Worm (Caenorhabditis elegans) whole organism, L3 larva: Measurements from ENCODE around the gene ndub-8.
A peak's percentile ranks its signal among the peaks of the same experiment; 100 is the strongest.

Experiments
- R02D3.7 ChIP-seq: fragments of 150-350 bp; optimal IDR thresholded peaks from 2 replicates; lab custom pipeline; 2014; ENCODE audit warnings: missing biosample characterization, missing genetic modification characterization
- ZK546.5 ChIP-seq: sonication (generic microtip); optimal IDR thresholded peaks from 2 replicates; lab custom pipeline; 2017; ENCODE audit warnings: missing biosample characterization, missing genetic modification characterization
- aly-2 ChIP-seq: fragments of 150-350 bp; optimal IDR thresholded peaks from 2 replicates; lab custom pipeline; 2014; ENCODE audit warnings: missing biosample characterization, missing genetic modification characterization
- ama-1 ChIP-seq: fragments of 150-350 bp; optimal IDR thresholded peaks from 2 replicates; lab custom pipeline; 2018
- ceh-82 ChIP-seq: fragments of 150-350 bp; optimal IDR thresholded peaks from 2 replicates; lab custom pipeline; 2014; ENCODE audit warnings: missing biosample characterization, missing genetic modification characterization
- ceh-9 ChIP-seq: sonication (generic microtip); optimal IDR thresholded peaks from 2 replicates; lab custom pipeline; 2018; ENCODE audit warnings: missing biosample characterization, missing genetic modification characterization
- daf-12 ChIP-seq: fragments of 150-350 bp; optimal IDR thresholded peaks from 2 replicates; lab custom pipeline; 2014; ENCODE audit warnings: missing biosample characterization, missing genetic modification reagents, missing genetic modification characterization
- egl-27 ChIP-seq: sonication (generic microtip); optimal IDR thresholded peaks from 4 replicates; lab custom pipeline; 2017; ENCODE audit warnings: missing biosample characterization, missing genetic modification reagents, missing genetic modification characterization
- egl-5 ChIP-seq: fragments of 150-350 bp; optimal IDR thresholded peaks from 2 replicates; lab custom pipeline; 2017; ENCODE audit warnings: missing biosample characterization, missing genetic modification reagents, missing genetic modification characterization, inconsistent platforms
- elt-1 ChIP-seq: fragments of 150-350 bp; optimal IDR thresholded peaks from 2 replicates; lab custom pipeline; 2014; ENCODE audit warnings: missing biosample characterization, missing genetic modification characterization
- elt-2 ChIP-seq: sonication (generic microtip); optimal IDR thresholded peaks from 2 replicates; lab custom pipeline; 2016; ENCODE audit warnings: missing genetic modification reagents, mild to moderate bottlenecking, missing genetic modification characterization, missing compliant biosample characterization
- eor-1 ChIP-seq, 2 experiments: fragments of 150-350 bp; optimal IDR thresholded peaks; 2 replicates each; lab custom pipeline; 2014 to 2018; ENCODE audit warnings: missing biosample characterization in 2 of 2, missing genetic modification characterization in 2 of 2
- fkh-10 ChIP-seq: sonication (generic microtip); optimal IDR thresholded peaks from 2 replicates; lab custom pipeline; 2017; ENCODE audit warnings: missing biosample characterization, missing genetic modification reagents, missing genetic modification characterization
- fkh-2 ChIP-seq: fragments of 150-350 bp; optimal IDR thresholded peaks from 2 replicates; lab custom pipeline; 2014; ENCODE audit warnings: missing biosample characterization, missing genetic modification reagents, missing genetic modification characterization
- fos-1 ChIP-seq: fragments of 150-350 bp; optimal IDR thresholded peaks from 2 replicates; lab custom pipeline; 2014; ENCODE audit warnings: missing biosample characterization, missing genetic modification characterization
- hmg-11 ChIP-seq: sonication (generic microtip); optimal IDR thresholded peaks from 2 replicates; lab custom pipeline; 2016; ENCODE audit warnings: missing genetic modification characterization, missing compliant biosample characterization
- jun-1 ChIP-seq: fragments of 150-350 bp; optimal IDR thresholded peaks from 2 replicates; lab custom pipeline; 2014; ENCODE audit warnings: missing biosample characterization, missing genetic modification reagents, missing genetic modification characterization
- lin-15B ChIP-seq: fragments of 150-350 bp; optimal IDR thresholded peaks from 2 replicates; lab custom pipeline; 2014; ENCODE audit warnings: missing biosample characterization, missing genetic modification characterization
- lin-39 ChIP-seq: fragments of 150-350 bp; optimal IDR thresholded peaks from 2 replicates; lab custom pipeline; 2018; ENCODE audit warnings: missing biosample characterization, missing genetic modification reagents, missing genetic modification characterization
- lsy-12 ChIP-seq: sonication (generic microtip); optimal IDR thresholded peaks from 2 replicates; lab custom pipeline; 2016; ENCODE audit warnings: mild to moderate bottlenecking, missing genetic modification characterization, missing compliant biosample characterization
- mdl-1 ChIP-seq: fragments of 150-350 bp; optimal IDR thresholded peaks from 2 replicates; lab custom pipeline; 2014; ENCODE audit warnings: missing biosample characterization, missing genetic modification characterization
- nfya-1 ChIP-seq: sonication (generic microtip); optimal IDR thresholded peaks from 2 replicates; lab custom pipeline; 2017; ENCODE audit warnings: missing genetic modification characterization, mild to moderate bottlenecking, missing compliant biosample characterization, antibody characterized with exemption, moderate library complexity; ENCODE audit not compliant: insufficient read depth
- nhr-11 ChIP-seq: fragments of 150-350 bp; optimal IDR thresholded peaks from 2 replicates; lab custom pipeline; 2014; ENCODE audit warnings: missing biosample characterization, missing genetic modification characterization
- nhr-12 ChIP-seq: fragments of 150-350 bp; optimal IDR thresholded peaks from 2 replicates; lab custom pipeline; 2014; ENCODE audit warnings: missing biosample characterization, missing genetic modification characterization
- nhr-237 ChIP-seq: fragments of 150-350 bp; optimal IDR thresholded peaks from 2 replicates; lab custom pipeline; 2014; ENCODE audit warnings: missing biosample characterization, missing genetic modification characterization
- nhr-25 ChIP-seq: sonication (generic microtip); optimal IDR thresholded peaks from 2 replicates; lab custom pipeline; 2017; ENCODE audit warnings: missing biosample characterization, missing genetic modification characterization
- nhr-28 ChIP-seq: fragments of 150-350 bp; optimal IDR thresholded peaks from 2 replicates; lab custom pipeline; 2014; ENCODE audit warnings: missing biosample characterization, missing genetic modification characterization
- nhr-43 ChIP-seq: sonication (generic microtip); optimal IDR thresholded peaks from 2 replicates; lab custom pipeline; 2016; ENCODE audit warnings: mild to moderate bottlenecking, missing genetic modification characterization, missing compliant biosample characterization; ENCODE audit not compliant: poor library complexity, severe bottlenecking
- nhr-67 ChIP-seq: fragments of 150-350 bp; optimal IDR thresholded peaks from 2 replicates; lab custom pipeline; 2014; ENCODE audit warnings: missing biosample characterization, missing genetic modification characterization
- nhr-76 ChIP-seq: fragments of 150-350 bp; sonication (generic microtip); optimal IDR thresholded peaks from 5 replicates; lab custom pipeline; 2014; ENCODE audit warnings: missing biosample characterization, missing genetic modification characterization
- pha-4 ChIP-seq: fragments of 150-350 bp; optimal IDR thresholded peaks from 2 replicates; lab custom pipeline; 2014; ENCODE audit warnings: missing biosample characterization, missing genetic modification reagents, missing genetic modification characterization
- pqm-1 ChIP-seq: fragments of 150-350 bp; optimal IDR thresholded peaks from 2 replicates; lab custom pipeline; 2017; ENCODE audit warnings: missing biosample characterization, missing genetic modification characterization, inconsistent platforms
- skn-1 ChIP-seq: fragments of 150-350 bp; optimal IDR thresholded peaks from 2 replicates; lab custom pipeline; 2014; ENCODE audit warnings: missing biosample characterization, missing genetic modification characterization
- snpc-4 ChIP-seq: fragments of 150-350 bp; optimal IDR thresholded peaks from 2 replicates; lab custom pipeline; 2014; ENCODE audit warnings: missing biosample characterization, missing genetic modification characterization
- tbx-2 ChIP-seq: sonication (generic microtip); optimal IDR thresholded peaks from 2 replicates; lab custom pipeline; 2016; ENCODE audit warnings: mild to moderate bottlenecking, missing genetic modification characterization, missing compliant biosample characterization
- unc-39 ChIP-seq: sonication (generic microtip); optimal IDR thresholded peaks from 4 replicates; lab custom pipeline; 2017; ENCODE audit warnings: missing biosample characterization, missing genetic modification characterization
- unc-62 ChIP-seq: fragments of 150-350 bp; sonication (generic microtip); optimal IDR thresholded peaks from 4 replicates; lab custom pipeline; 2014; ENCODE audit warnings: missing biosample characterization, missing genetic modification reagents, missing genetic modification characterization
- zag-1 ChIP-seq: fragments of 150-350 bp; optimal IDR thresholded peaks from 2 replicates; lab custom pipeline; 2014; ENCODE audit warnings: missing biosample characterization, missing genetic modification characterization
- ztf-11 ChIP-seq: fragments of 150-350 bp; optimal IDR thresholded peaks from 2 replicates; lab custom pipeline; 2014; ENCODE audit warnings: missing biosample characterization, missing genetic modification characterization
- ztf-4 ChIP-seq: fragments of 150-350 bp; optimal IDR thresholded peaks from 2 replicates; lab custom pipeline; 2014; ENCODE audit warnings: missing biosample characterization, missing genetic modification characterization

Gene ndub-8

ce11 chrII:13841106-13841854, 31.4 kb upstream of the ndub-8 start, which contains the start of gene F08G2.7:
F08G2.7 (minus strand) TSS chrII:13841156.
- no peak for TF ChIP-seq elt-1 (tag; lab: Kevin White, UChicago)
- TF ChIP-seq nhr-237 (tag; lab: Kevin White, UChicago): no peak
- TF ChIP-seq lin-39 (tag; lab: Kevin White, UChicago): no peak
- no peak for TF ChIP-seq mdl-1 (tag; lab: Kevin White, UChicago)
- TF ChIP-seq fkh-2 (tag; lab: Kevin White, UChicago): no peak

- no peak for TF ChIP-seq unc-62
- TF ChIP-seq snpc-4 (tag; lab: Kevin White, UChicago): no peak
- no peak for TF ChIP-seq eor-1 (tag; optimal IDR thresholded peaks at IDR 0.05; lab: Kevin White, UChicago)
- TF ChIP-seq hmg-11: no peak
- TF ChIP-seq tbx-2: no peak
- no peak for TF ChIP-seq nhr-25 (tag; lab: Kevin White, UChicago)
- no peak for TF ChIP-seq ama-1 (lab: Kevin White, UChicago)
- no peak for TF ChIP-seq daf-12 (tag; lab: Kevin White, UChicago)
- no peak for TF ChIP-seq fos-1 (tag; lab: Kevin White, UChicago)
- no peak for TF ChIP-seq egl-5 (tag; lab: Kevin White, UChicago)
- TF ChIP-seq lsy-12 (tag; lab: Kevin White, UChicago): no peak
- TF ChIP-seq lin-39 (tag; lab: Kevin White, UChicago): no peak
- TF ChIP-seq nhr-11 (tag; lab: Kevin White, UChicago): no peak
Observed at ce11 chrII:13842340-13842739, 30.3 kb upstream of the ndub-8 start.

DNA sequence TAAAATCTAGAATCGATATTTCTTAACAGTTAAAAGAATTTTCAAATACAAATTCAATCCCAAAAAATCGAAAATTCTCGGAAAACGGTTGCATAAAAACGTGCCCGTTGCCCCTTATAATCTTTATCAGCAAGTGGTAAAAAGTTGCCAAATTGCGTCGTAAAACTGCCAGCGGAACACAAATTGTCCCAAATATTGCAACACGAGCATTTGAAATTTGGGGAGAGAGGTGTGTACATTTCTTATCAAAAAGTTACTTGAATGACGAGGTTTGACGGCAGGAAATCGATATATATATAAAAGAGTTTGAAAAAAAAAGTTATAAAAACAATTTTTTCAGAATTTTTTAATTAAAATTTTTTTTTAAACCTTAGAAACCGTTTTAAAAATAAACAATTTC, 26.7 kb upstream of the ndub-8 start:
- TF ChIP-seq aly-2 (tag; lab: Kevin White, UChicago) (no peak), ZK546.5 (tag; lab: Kevin White, UChicago) (no peak), tbx-2 (no peak), nhr-67 (no peak), ceh-9 (tag; lab: Kevin White, UChicago) (no peak), elt-1 (tag; lab: Kevin White, UChicago) (no peak), ztf-4 (tag; lab: Kevin White, UChicago) (no peak), skn-1 (tag; lab: Kevin White, UChicago) (no peak), lsy-12 (tag; lab: Kevin White, UChicago) (no peak), nhr-12 (no peak), snpc-4 (tag; lab: Kevin White, UChicago) (peak; percentile 1), R02D3.7 (tag; lab: Kevin White, UChicago) (no peak), jun-1 (peak; percentile 5), nhr-28 (tag; lab: Kevin White, UChicago) (no peak), elt-2 (tag; lab: Kevin White, UChicago) (peak; percentile 85), pha-4 (tag; lab: Kevin White, UChicago) (peak; percentile 60), nhr-25 (tag; lab: Kevin White, UChicago) (no peak), nhr-43 (tag; lab: Kevin White, UChicago) (no peak), pqm-1 (tag; lab: Kevin White, UChicago) (peak; percentile 59), nfya-1 (tag; lab: Kevin White, UChicago) (no peak), unc-39 (tag; lab: Kevin White, UChicago) (no peak)
- TF ChIP-seq, all 47 proteins: peak for 5

DNA sequence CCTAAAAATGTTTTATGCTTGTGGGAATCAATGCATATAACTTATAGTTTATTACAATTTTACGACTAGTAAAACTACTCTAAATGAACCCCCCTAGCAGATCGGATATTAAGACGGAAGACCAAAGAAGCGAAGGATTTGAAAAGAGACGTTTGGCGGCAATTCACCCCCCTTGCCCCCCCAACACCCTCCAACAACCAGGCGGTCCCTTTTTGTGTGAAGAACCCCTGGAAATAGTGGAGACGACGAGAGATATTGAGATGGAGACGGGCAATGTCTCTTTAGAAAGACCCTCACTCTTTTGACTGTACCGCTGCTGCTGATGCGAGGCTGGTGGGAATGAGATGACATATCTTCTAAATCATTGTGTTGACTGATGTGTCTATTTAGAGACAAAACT, 25.3 kb upstream of the ndub-8 start:
- TF ChIP-seq nhr-76 (tag; lab: Kevin White, UChicago) (no peak), lin-39 (tag; lab: Kevin White, UChicago) (no peak), ztf-4 (tag; lab: Kevin White, UChicago) (no peak), skn-1 (tag; lab: Kevin White, UChicago) (no peak), zag-1 (tag; lab: Kevin White, UChicago) (no peak), nfya-1 (tag; lab: Kevin White, UChicago) (peak; percentile 9), ceh-82 (tag; lab: Kevin White, UChicago) (no peak), fkh-10 (GFP tag; lab: Kevin White, UChicago) (no peak), ztf-11 (tag; lab: Kevin White, UChicago) (no peak), egl-27 (tag; lab: Kevin White, UChicago) (no peak), nhr-237 (tag; lab: Kevin White, UChicago) (no peak), lin-15B (tag; lab: Kevin White, UChicago) (peak; percentile 9), pqm-1 (tag; lab: Kevin White, UChicago) (no peak), hmg-11 (peak; percentile 82), elt-2 (tag; lab: Kevin White, UChicago) (no peak)
